Fruit fly (Drosophila melanogaster): ENCODE results near the gene CG42724.

Gene CG42724

DNA sequence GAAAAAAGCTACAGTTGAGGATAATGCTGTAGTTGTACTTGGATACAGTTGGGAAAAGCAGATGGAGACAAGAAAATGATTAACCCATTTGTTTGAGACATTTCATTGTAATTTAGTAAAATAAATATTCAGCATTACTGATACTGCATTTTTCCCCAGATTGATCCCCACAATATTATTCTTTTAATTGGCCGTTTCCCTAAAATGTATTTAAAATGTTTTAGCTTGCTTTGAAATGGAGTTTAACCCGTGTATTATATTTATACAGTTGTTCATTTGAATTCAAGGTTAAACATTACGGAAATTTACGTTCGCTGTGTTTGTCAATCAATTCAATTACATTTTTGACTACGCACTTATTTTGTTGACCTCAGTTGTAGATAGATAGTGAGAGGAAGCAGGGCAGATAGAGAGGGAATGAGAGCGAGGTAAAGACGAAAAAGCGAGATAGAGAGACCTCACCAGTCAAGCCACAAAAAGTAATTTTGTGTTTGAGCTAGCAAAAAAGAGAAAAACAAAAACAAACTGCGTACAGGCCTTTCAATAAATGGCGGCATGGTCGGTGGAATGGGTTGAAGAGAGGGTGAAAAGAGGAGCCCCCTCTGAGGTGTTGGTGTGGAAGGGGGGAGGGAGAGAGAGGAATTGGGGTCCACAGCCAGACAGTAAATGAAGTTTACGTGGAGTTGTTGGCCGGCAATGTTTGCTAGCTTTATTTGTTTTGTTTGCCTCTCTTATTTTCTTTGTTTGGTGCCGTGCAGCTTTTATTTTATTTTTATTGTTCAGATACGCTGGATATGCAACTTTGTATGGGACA, 42.5 kb upstream of the CG42724 start (continued):
- peak; percentile 63 for TF ChIP-seq Atf6 (GFP tag; IDR thresholded peaks at IDR 0.05)
- peak in 1 of 2 experiments; percentile 1 for TF ChIP-seq Dfd (GFP tag; optimal IDR thresholded peaks at IDR 0.05)
- 0 out of 3 replicates have a peak, but pooled peaks have one; percentile 4 for TF ChIP-seq otp (GFP tag; IDR thresholded peaks at IDR 0.05)
- no peak for TF ChIP-seq Tbp (GFP tag; optimal IDR thresholded peaks at IDR 0.05)
- peak; percentile 88 for TF ChIP-seq CG1233 (GFP tag; optimal IDR thresholded peaks at IDR 0.05)
- peak; percentile 93 for TF ChIP-seq Meics (GFP tag; optimal IDR thresholded peaks at IDR 0.05)
- TF ChIP-seq croc (GFP tag; conservative IDR thresholded peaks at IDR 0.05): peak; percentile 64
- no peak; the same call in 1 of the 2 replicates for TF ChIP-seq amos (GFP tag; IDR thresholded peaks at IDR 0.05; ENCODE audit: partially characterized antibody)
- peak; percentile 84 for TF ChIP-seq CG15601 (tag; optimal IDR thresholded peaks at IDR 0.05)
- TF ChIP-seq CG31365 (tag; optimal IDR thresholded peaks at IDR 0.05): peak; percentile 51
- 0 out of 2 replicates have a peak, but pooled peaks have one; percentile 6 for TF ChIP-seq gt (GFP tag; IDR thresholded peaks at IDR 0.05)
- no peak for TF ChIP-seq inv (GFP tag; IDR thresholded peaks at IDR 0.05; ENCODE audit: partially characterized antibody)
- peak; percentile 49 for TF ChIP-seq CG8944 (GFP tag; optimal IDR thresholded peaks at IDR 0.05)
- peak; percentile 42; the same call in 1 of the 2 replicates for TF ChIP-seq sim (GFP tag; IDR thresholded peaks at IDR 0.05)
- peak; percentile 67 for TF ChIP-seq CG18764 (GFP tag; optimal IDR thresholded peaks at IDR 0.05)
- no peak for TF ChIP-seq CG13123 (GFP tag; optimal IDR thresholded peaks at IDR 0.05)
- no peak for TF ChIP-seq CG9797 (GFP tag; optimal IDR thresholded peaks at IDR 0.05)
- TF ChIP-seq lab (GFP tag; optimal IDR thresholded peaks at IDR 0.05): peak; percentile 88
- peak; percentile 66 for TF ChIP-seq CG8359 (GFP tag; optimal IDR thresholded peaks at IDR 0.05; ENCODE audit: borderline replicate concordance)
- TF ChIP-seq CG4820 (GFP tag; optimal IDR thresholded peaks at IDR 0.05): peak; percentile 81
- peak; percentile 65 for TF ChIP-seq en (GFP tag; optimal IDR thresholded peaks at IDR 0.05)
- TF ChIP-seq CG30431 (GFP tag; optimal IDR thresholded peaks at IDR 0.05): peak; percentile 81
- peak; percentile 90 for TF ChIP-seq org-1 (GFP tag; optimal IDR thresholded peaks at IDR 0.05)
- peak; percentile 74 for TF ChIP-seq unpg (GFP tag; optimal IDR thresholded peaks at IDR 0.05)
- peak; percentile 86 for TF ChIP-seq ind (GFP tag; optimal IDR thresholded peaks at IDR 0.05)
- no peak for TF ChIP-seq ab (GFP tag; optimal IDR thresholded peaks at IDR 0.05)
- peak; percentile 75 for TF ChIP-seq CG7786 (GFP tag; optimal IDR thresholded peaks at IDR 0.05)
- peak; percentile 45 for TF ChIP-seq E2f2 (GFP tag; IDR thresholded peaks at IDR 0.05)
- TF ChIP-seq ATbp (GFP tag; optimal IDR thresholded peaks at IDR 0.05): peak; percentile 65
- peak; percentile 42; the same call in 1 of the 2 replicates for TF ChIP-seq CG6272 (GFP tag; IDR thresholded peaks at IDR 0.05)
- TF ChIP-seq fd3F (GFP tag; optimal IDR thresholded peaks at IDR 0.05): peak; percentile 83
- TF ChIP-seq CG13894 (tag; optimal IDR thresholded peaks at IDR 0.05): peak; percentile 51
- TF ChIP-seq D19A (tag; optimal IDR thresholded peaks at IDR 0.05): peak; percentile 88
- TF ChIP-seq jumu (GFP tag; optimal IDR thresholded peaks at IDR 0.05): peak; percentile 68
- TF ChIP-seq CG2875 (GFP tag; optimal IDR thresholded peaks at IDR 0.05): peak; percentile 69
- no peak for TF ChIP-seq Gsc (GFP tag; IDR thresholded peaks at IDR 0.05)
- TF ChIP-seq Oli (tag; optimal IDR thresholded peaks at IDR 0.05): peak; percentile 95
- TF ChIP-seq CG1603 (tag; optimal IDR thresholded peaks at IDR 0.05): peak; percentile 80
- peak; percentile 83 for TF ChIP-seq tx (GFP tag; optimal IDR thresholded peaks at IDR 0.05)
- no peak for TF ChIP-seq Doc3 (GFP tag; IDR thresholded peaks at IDR 0.05; ENCODE audit: partially characterized antibody)
- no peak for TF ChIP-seq hkb (optimal IDR thresholded peaks at IDR 0.05)
- TF ChIP-seq hkb (GFP tag; IDR thresholded peaks at IDR 0.05): peak; percentile 71
- peak; percentile 92 for TF ChIP-seq CG12104 (GFP tag; optimal IDR thresholded peaks at IDR 0.05)
- peak; percentile 84 for TF ChIP-seq Antp (GFP tag; optimal IDR thresholded peaks at IDR 0.05)
- peak; percentile 70 for TF ChIP-seq Mad (GFP tag; optimal IDR thresholded peaks at IDR 0.05)
- peak; percentile 80 for TF ChIP-seq seq (GFP tag; IDR thresholded peaks at IDR 0.05)
- no peak for TF ChIP-seq sc (optimal IDR thresholded peaks at IDR 0.05)
- peak; percentile 81 for TF ChIP-seq sc (GFP tag; optimal IDR thresholded peaks at IDR 0.05)
- TF ChIP-seq HLH54F (GFP tag; optimal IDR thresholded peaks at IDR 0.05): peak; percentile 81
